Worm (Caenorhabditis elegans) whole organism, L4 larva: ENCODE results near the gene eif-3.L.

Source experiments
- F26F4.8 ChIP-seq: fragments of 200-800 bp; sonication (Bioruptor generic); conservative IDR thresholded peaks from 2 replicates; pipeline ENCODE4 v1.3.6; 2022; ENCODE audit warnings: missing genetic modification characterization, missing compliant biosample characterization
- R02D3.7 ChIP-seq: fragments of 150-350 bp; sonication (generic microtip); optimal IDR thresholded peaks from 3 replicates; lab custom pipeline; 2014; ENCODE audit warnings: missing biosample characterization, missing genetic modification characterization
- T20F7.1 ChIP-seq: fragments of 200-800 bp; sonication (Bioruptor generic); optimal IDR thresholded peaks from 2 replicates; lab custom pipeline; 2018; ENCODE audit warnings: mild to moderate bottlenecking, missing genetic modification characterization, missing compliant biosample characterization
- Y48G9A.11 ChIP-seq: fragments of 200-800 bp; sonication (Bioruptor generic); IDR thresholded peaks from 2 replicates; pipeline ENCODE4 v1.3.6; 2022; ENCODE audit warnings: missing genetic modification reagents, missing genetic modification characterization, missing compliant biosample characterization
- Y5F2A.4 ChIP-seq: fragments of 200-800 bp; sonication (Bioruptor generic); optimal IDR thresholded peaks from 2 replicates; lab custom pipeline; 2018; ENCODE audit warnings: mild to moderate bottlenecking, missing genetic modification characterization, missing compliant biosample characterization
- ZK337.2 ChIP-seq: fragments of 200-800 bp; sonication (Bioruptor generic); IDR thresholded peaks from 2 replicates; pipeline ENCODE4 v1.3.6; 2022; ENCODE audit warnings: missing genetic modification reagents, missing genetic modification characterization, missing compliant biosample characterization
- ama-1 ChIP-seq: fragments of 150-350 bp; optimal IDR thresholded peaks from 2 replicates; lab custom pipeline; 2014; ENCODE audit warnings: inconsistent platforms, mixed read lengths
- arid-1 ChIP-seq: fragments of 200-800 bp; sonication (Bioruptor generic); conservative IDR thresholded peaks from 2 replicates; pipeline ENCODE4 v1.3.6; 2022; ENCODE audit warnings: missing genetic modification reagents, missing genetic modification characterization, missing compliant biosample characterization
- attf-4 ChIP-seq: sonication (generic microtip); optimal IDR thresholded peaks from 3 replicates; lab custom pipeline; 2017; ENCODE audit warnings: missing biosample characterization, missing genetic modification characterization
- ceh-62 ChIP-seq: sonication (generic microtip); optimal IDR thresholded peaks from 2 replicates; lab custom pipeline; 2017; ENCODE audit warnings: missing biosample characterization, missing genetic modification characterization
- ces-1 ChIP-seq: fragments of 150-350 bp; sonication (generic microtip); optimal IDR thresholded peaks from 4 replicates; lab custom pipeline; 2014; ENCODE audit warnings: missing biosample characterization, missing genetic modification reagents, missing genetic modification characterization
- ctbp-1 ChIP-seq: fragments of 200-800 bp; sonication (Bioruptor generic); IDR thresholded peaks from 2 replicates; pipeline ENCODE4 v1.3.6; 2022; ENCODE audit warnings: missing genetic modification reagents, missing genetic modification characterization, missing compliant biosample characterization
- daf-19 ChIP-seq: fragments of 200-800 bp; sonication (Bioruptor generic); conservative IDR thresholded peaks from 2 replicates; pipeline ENCODE4 v1.3.6; 2022; ENCODE audit warnings: missing genetic modification characterization, missing compliant biosample characterization
- dmd-6 ChIP-seq: fragments of 200-800 bp; sonication (Bioruptor generic); IDR thresholded peaks from 2 replicates; pipeline ENCODE4 v1.3.6; 2022; ENCODE audit warnings: missing genetic modification reagents, missing genetic modification characterization, missing compliant biosample characterization
- egl-43 ChIP-seq: fragments of 200-800 bp; sonication (Bioruptor generic); IDR thresholded peaks from 2 replicates; pipeline ENCODE4 v1.3.6; 2022; ENCODE audit warnings: missing genetic modification reagents, missing genetic modification characterization, missing compliant biosample characterization
- hif-1 ChIP-seq, 2 experiments: sonication (generic microtip); optimal IDR thresholded peaks; 2 replicates each; lab custom pipeline; 2016 to 2017; ENCODE audit warnings: missing compliant biosample characterization in 2 of 2, missing genetic modification characterization in 2 of 2, missing genetic modification reagents in 2 of 2, missing genotype in 2 of 2, mild to moderate bottlenecking in 1 of 2
- jun-1 ChIP-seq: fragments of 150-350 bp; optimal IDR thresholded peaks from 2 replicates; lab custom pipeline; 2014; ENCODE audit warnings: missing biosample characterization, missing genetic modification reagents, missing genetic modification characterization
- lin-38 ChIP-seq: fragments of 200-800 bp; sonication (Bioruptor generic); IDR thresholded peaks from 2 replicates; pipeline ENCODE4 v1.3.6; 2022; ENCODE audit warnings: missing genetic modification reagents, missing genetic modification characterization, missing compliant biosample characterization
- lsy-2 ChIP-seq, 2 experiments: fragments of 150-350 bp in 1 of 2; sonication (generic microtip) in 1 of 2; optimal IDR thresholded peaks; 2 replicates each; lab custom pipeline; 2014 to 2017; ENCODE audit warnings: missing biosample characterization in 2 of 2, missing genetic modification characterization in 2 of 2
- madf-5 ChIP-seq, 2 experiments: fragments of 200-800 bp; sonication (Bioruptor generic); IDR thresholded peaks; 2 replicates each; pipeline ENCODE4 v1.3.6; 2022; ENCODE audit warnings: missing compliant biosample characterization in 2 of 2, missing genetic modification characterization in 2 of 2
- madf-9 ChIP-seq: fragments of 200-800 bp; sonication (Bioruptor generic); conservative IDR thresholded peaks from 2 replicates; pipeline ENCODE4 v1.3.6; 2022; ENCODE audit warnings: missing genetic modification reagents, missing genetic modification characterization, missing compliant biosample characterization
- mdl-1 ChIP-seq, 2 experiments: fragments of 150-350 bp in 1 of 2; sonication (generic microtip) in 1 of 2; optimal IDR thresholded peaks; 2 replicates each; lab custom pipeline; 2014 to 2017; ENCODE audit warnings: missing biosample characterization in 2 of 2, missing genetic modification characterization in 2 of 2
- mdt-29 ChIP-seq: fragments of 200-800 bp; sonication (Bioruptor generic); IDR thresholded peaks from 2 replicates; pipeline ENCODE4 v1.3.6; 2022; ENCODE audit warnings: missing genetic modification reagents, missing genetic modification characterization, missing compliant biosample characterization
- nhr-10 ChIP-seq: fragments of 150-350 bp; optimal IDR thresholded peaks from 2 replicates; lab custom pipeline; 2014; ENCODE audit warnings: missing biosample characterization, missing genetic modification characterization
- nhr-102 ChIP-seq: sonication (generic microtip); optimal IDR thresholded peaks from 2 replicates; lab custom pipeline; 2016; ENCODE audit warnings: mild to moderate bottlenecking, missing genetic modification characterization, moderate library complexity, missing compliant biosample characterization
- nhr-11 ChIP-seq: fragments of 150-350 bp; optimal IDR thresholded peaks from 2 replicates; lab custom pipeline; 2014; ENCODE audit warnings: missing biosample characterization, missing genetic modification characterization
- nhr-111 ChIP-seq: fragments of 200-800 bp; sonication (Bioruptor generic); optimal IDR thresholded peaks from 2 replicates; lab custom pipeline; 2018; ENCODE audit warnings: mild to moderate bottlenecking, missing genetic modification characterization, missing compliant biosample characterization
- nhr-28 ChIP-seq: fragments of 150-350 bp; optimal IDR thresholded peaks from 2 replicates; lab custom pipeline; 2014; ENCODE audit warnings: missing biosample characterization, missing genetic modification characterization
- nhr-48 ChIP-seq: sonication (generic microtip); optimal IDR thresholded peaks from 2 replicates; lab custom pipeline; 2016; ENCODE audit warnings: mild to moderate bottlenecking, missing genetic modification characterization, missing compliant biosample characterization
- nhr-6 ChIP-seq: fragments of 150-350 bp; optimal IDR thresholded peaks from 2 replicates; lab custom pipeline; 2014; ENCODE audit warnings: missing biosample characterization, missing genetic modification characterization
- php-3 ChIP-seq: fragments of 200-800 bp; sonication (Bioruptor generic); IDR thresholded peaks from 2 replicates; pipeline ENCODE4 v1.3.6; 2022; ENCODE audit warnings: missing genetic modification reagents, missing genetic modification characterization, missing compliant biosample characterization
- pqm-1 ChIP-seq: sonication (generic microtip); optimal IDR thresholded peaks from 2 replicates; lab custom pipeline; 2017; ENCODE audit warnings: missing biosample characterization, missing genetic modification characterization
- rbr-2 ChIP-seq: sonication (generic microtip); optimal IDR thresholded peaks from 2 replicates; lab custom pipeline; 2016; ENCODE audit warnings: missing genotype, missing genetic modification characterization, missing compliant biosample characterization
- spr-1 ChIP-seq: sonication (generic microtip); optimal IDR thresholded peaks from 2 replicates; lab custom pipeline; 2016; ENCODE audit warnings: mild to moderate bottlenecking, missing genetic modification characterization, missing compliant biosample characterization
- tag-97 ChIP-seq: fragments of 200-800 bp; sonication (Bioruptor generic); IDR thresholded peaks from 2 replicates; pipeline ENCODE4 v1.3.6; 2022; ENCODE audit warnings: missing genetic modification characterization, missing compliant biosample characterization
- tra-1 ChIP-seq: fragments of 200-800 bp; sonication (Bioruptor generic); IDR thresholded peaks from 2 replicates; pipeline ENCODE4 v1.3.6; 2022; ENCODE audit warnings: missing genetic modification reagents, missing genetic modification characterization, missing compliant biosample characterization
- unc-130 ChIP-seq: sonication (generic microtip); optimal IDR thresholded peaks from 2 replicates; lab custom pipeline; 2016; ENCODE audit warnings: missing genetic modification reagents, missing genetic modification characterization, missing compliant biosample characterization
- unc-39 ChIP-seq: sonication (generic microtip); optimal IDR thresholded peaks from 2 replicates; lab custom pipeline; 2017; ENCODE audit warnings: missing biosample characterization, missing genetic modification characterization
- unc-62 ChIP-seq, 3 experiments: fragments of 150-350 bp in 1 of 3; sonication (generic microtip); optimal IDR thresholded peaks in 2 of 3; peaks in 1 of 3; 1 replicate in 1 of 3; 2 replicates in 2 of 3; lab custom pipeline; 2014 to 2017; ENCODE audit warnings: missing biosample characterization in 3 of 3, missing genetic modification characterization in 3 of 3, missing genetic modification reagents in 3 of 3, missing genotype in 1 of 3
- zfp-3 ChIP-seq: fragments of 200-800 bp; sonication (Bioruptor generic); conservative IDR thresholded peaks from 2 replicates; pipeline ENCODE4 v1.3.6; 2022; ENCODE audit warnings: missing genetic modification reagents, missing genetic modification characterization, missing compliant biosample characterization
- zip-11 ChIP-seq: fragments of 200-800 bp; sonication (Bioruptor generic); IDR thresholded peaks from 2 replicates; pipeline ENCODE4 v1.3.6; 2022; ENCODE audit warnings: missing genetic modification characterization, missing compliant biosample characterization
- zip-2 ChIP-seq: fragments of 150-350 bp; optimal IDR thresholded peaks from 2 replicates; lab custom pipeline; 2014; ENCODE audit warnings: missing biosample characterization, missing genetic modification characterization
- ztf-7 ChIP-seq: fragments of 150-350 bp; optimal IDR thresholded peaks from 2 replicates; lab custom pipeline; 2014; ENCODE audit warnings: missing biosample characterization, missing genetic modification characterization

Gene eif-3.L

DNA sequence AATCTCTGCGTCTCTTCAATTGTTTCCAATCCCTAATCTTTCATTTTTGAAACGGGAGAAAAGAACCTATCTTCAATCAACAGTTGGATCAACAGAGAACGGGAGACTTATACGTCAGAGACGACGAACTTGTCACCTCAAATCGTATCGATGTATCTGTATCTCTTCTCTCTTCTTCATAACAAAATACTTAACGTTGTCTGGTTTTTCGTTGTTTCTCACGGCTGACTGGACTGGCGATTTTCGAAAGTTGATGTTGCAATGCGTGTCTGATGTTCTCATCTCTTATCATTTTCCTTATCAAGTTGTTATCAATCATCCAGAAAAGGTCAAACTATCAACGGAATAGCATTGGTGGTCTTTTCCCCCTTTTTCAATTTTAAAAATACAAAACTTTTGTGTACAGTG, 16.7 kb downstream of the eif-3.L start (continued):
- no peak for TF ChIP-seq mdt-29 (GFP tag; lab: Robert Waterston, UW)
- TF ChIP-seq php-3 (GFP tag; lab: Robert Waterston, UW), result peak; percentile 41; the same call in 1 of the 2 replicates
- no peak for TF ChIP-seq nhr-11 (tag; lab: Kevin White, UChicago)
- no peak for TF ChIP-seq rbr-2 (tag; lab: Kevin White, UChicago)
- TF ChIP-seq zip-2 (tag; lab: Kevin White, UChicago), result no peak
- peak; percentile 91 for TF ChIP-seq nhr-48 (tag; lab: Kevin White, UChicago)

DNA sequence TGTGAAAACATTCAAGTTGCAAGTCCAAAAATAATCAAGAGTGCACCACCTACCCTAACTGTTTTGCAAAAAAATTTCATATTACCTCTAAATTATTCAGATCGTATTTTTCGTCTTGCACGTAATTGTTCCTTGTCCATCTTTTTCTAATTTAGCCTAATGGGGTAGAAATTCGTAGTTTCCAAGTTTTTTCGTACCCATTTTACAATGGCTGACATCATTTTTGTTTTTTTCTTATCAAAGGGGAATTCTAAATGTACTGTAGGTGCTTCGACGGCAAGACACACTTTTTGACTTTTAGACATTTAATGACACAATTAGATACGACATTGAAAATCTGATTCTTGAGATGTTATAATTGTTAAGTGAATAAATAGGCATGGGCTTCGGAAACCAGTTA, 17.8 kb downstream of the eif-3.L start:
- TF ChIP-seq T20F7.1 (GFP tag; lab: Kevin White, UChicago) (no peak), zip-11 (no peak), daf-19 (GFP tag; lab: Robert Waterston, UW) (no peak)
- TF ChIP-seq, all 104 proteins: peak for 0

DNA sequence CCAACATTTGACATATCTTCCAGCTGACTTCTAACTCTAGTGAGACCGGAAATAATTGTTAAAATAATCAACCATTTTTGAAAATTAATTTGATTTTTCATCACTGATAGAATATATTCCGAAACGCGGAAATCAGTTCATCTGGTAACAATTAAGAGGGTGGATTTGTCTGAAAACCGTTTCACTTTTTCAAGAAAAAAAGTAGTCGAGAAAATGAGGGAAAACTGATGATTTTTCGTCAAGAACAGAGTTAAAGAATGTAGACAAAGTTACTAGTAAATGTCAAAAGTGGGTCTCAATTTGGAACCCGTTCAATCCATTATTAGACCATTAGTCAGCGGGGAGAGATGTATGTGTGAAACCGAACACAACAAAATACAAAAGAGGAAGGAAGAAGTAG, 19.1 kb downstream of the eif-3.L start, which contains the start of gene C17G10.6:
TSS of gene C17G10.6 (minus strand) at position 101 of the 400 bp plus-strand sequence.
- no peak for TF ChIP-seq attf-4 (tag; lab: Kevin White, UChicago)
- TF ChIP-seq lsy-2 (tag; optimal IDR thresholded peaks at IDR 0.05; lab: Kevin White, UChicago), result no peak
- no peak for TF ChIP-seq tag-97 (GFP tag; lab: Robert Waterston, UW)
- no peak for TF ChIP-seq hif-1 (tag; optimal IDR thresholded peaks at IDR 0.05; lab: Kevin White, UChicago)
- TF ChIP-seq ctbp-1 (GFP tag; lab: Robert Waterston, UW), result no peak
- TF ChIP-seq, all 104 proteins: peak for 0

DNA sequence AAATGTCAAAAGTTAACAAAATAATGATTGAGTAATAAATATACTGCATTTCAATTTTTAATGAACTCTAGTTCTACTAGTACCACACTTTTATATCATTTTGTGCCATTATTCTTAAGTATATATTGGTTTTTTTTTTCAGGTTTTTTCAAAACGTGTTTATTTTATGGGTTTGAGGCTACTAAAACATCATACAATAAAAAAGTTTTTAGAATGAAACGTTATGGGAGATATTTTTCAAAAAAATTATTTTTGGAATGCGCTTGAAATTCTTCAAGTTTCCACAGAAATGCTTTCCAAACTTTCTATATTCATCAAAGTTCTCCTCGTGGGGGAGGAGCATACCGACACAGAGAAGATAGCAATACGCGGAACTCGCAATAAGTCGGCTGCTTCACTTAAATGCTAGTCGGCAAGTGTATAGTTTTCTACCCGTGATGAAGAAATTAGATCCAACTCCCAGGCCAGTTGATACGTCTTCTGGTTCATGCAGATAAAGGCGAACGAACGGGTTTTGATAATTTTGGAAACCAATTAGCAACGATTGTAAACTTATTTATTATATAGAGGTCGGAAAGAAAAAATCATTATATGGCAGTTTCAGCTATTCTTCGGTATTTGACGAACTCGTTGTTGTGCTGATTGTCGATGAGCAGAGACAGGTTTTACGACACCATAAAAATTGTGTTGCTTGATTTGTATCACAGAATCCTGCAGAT, 22.8 kb downstream of the eif-3.L start, which contains the start of gene C17G10.10:
TSS of gene C17G10.10 (minus strand) at position 51 of the 719 bp plus-strand sequence.
- TF ChIP-seq ZK337.2 (no peak), ceh-62 (tag; lab: Kevin White, UChicago) (no peak), jun-1 (tag; lab: Kevin White, UChicago) (no peak), nhr-10 (tag; lab: Kevin White, UChicago) (no peak), unc-39 (tag; lab: Kevin White, UChicago) (no peak), Y48G9A.11 (GFP tag; lab: Robert Waterston, UW) (no peak), mdt-29 (GFP tag; lab: Robert Waterston, UW) (no peak), nhr-102 (tag; lab: Kevin White, UChicago) (peak; percentile 68), nhr-6 (tag; lab: Kevin White, UChicago) (peak; percentile 53), nhr-48 (tag; lab: Kevin White, UChicago) (peak; percentile 66), unc-62 (GFP tag; optimal IDR thresholded peaks at IDR 0.05 in 1 of 2; lab: Kevin White, UChicago) (no peak), unc-62 (tag; optimal IDR thresholded peaks at IDR 0.05; lab: Kevin White, UChicago) (no peak), unc-130 (GFP tag; lab: Kevin White, UChicago) (peak; percentile 39), mdl-1 (tag; optimal IDR thresholded peaks at IDR 0.05; lab: Kevin White, UChicago) (peak; percentile 3 to 64), spr-1 (tag; lab: Kevin White, UChicago) (peak; percentile 76), nhr-111 (GFP tag; lab: Kevin White, UChicago) (peak; percentile 59), R02D3.7 (tag; lab: Kevin White, UChicago) (no peak), madf-9 (no peak), Y5F2A.4 (GFP tag; lab: Kevin White, UChicago) (no peak), egl-43 (GFP tag; lab: Robert Waterston, UW) (no peak), ama-1 (lab: Kevin White, UChicago) (peak; percentile 97), zfp-3 (GFP tag; lab: Robert Waterston, UW) (0 out of 2 replicates have a peak, but pooled peaks have one; percentile 31), F26F4.8 (no peak), nhr-11 (tag; lab: Kevin White, UChicago) (peak; percentile 26), pqm-1 (tag; lab: Kevin White, UChicago) (peak; percentile 33), dmd-6 (GFP tag; lab: Robert Waterston, UW) (peak; percentile 72), ces-1 (GFP tag; lab: Kevin White, UChicago) (no peak), lsy-2 (tag; optimal IDR thresholded peaks at IDR 0.05; lab: Kevin White, UChicago) (peak in 1 of 2 experiments; percentile 65), madf-5 (GFP tag; IDR thresholded peaks at IDR 0.05; lab: Robert Waterston, UW) (no peak), nhr-28 (tag; lab: Kevin White, UChicago) (peak; percentile 72), arid-1 (GFP tag; lab: Robert Waterston, UW) (0 out of 2 replicates have a peak, but pooled peaks have one; percentile 44), lin-38 (peak; percentile 69), ztf-7 (peak; percentile 68), tag-97 (GFP tag; lab: Robert Waterston, UW) (no peak), tra-1 (no peak)
